Worm (Caenorhabditis elegans) whole organism, L1 larva: ENCODE data around the gene ragc-1.

Experiments used
- C34B4.2 ChIP-seq: sonication (generic microtip); optimal IDR thresholded peaks from 2 replicates; lab custom pipeline; 2017; ENCODE audit warnings: mild to moderate bottlenecking, missing genetic modification characterization, missing compliant biosample characterization
- alr-1 ChIP-seq: fragments of 200-800 bp; sonication (Bioruptor generic); optimal IDR thresholded peaks from 2 replicates; lab custom pipeline; 2018; ENCODE audit warnings: borderline replicate concordance, mild to moderate bottlenecking, missing genetic modification characterization, missing compliant biosample characterization
- aly-2 ChIP-seq: fragments of 150-350 bp; optimal IDR thresholded peaks from 2 replicates; lab custom pipeline; 2014; ENCODE audit warnings: missing biosample characterization, missing genetic modification characterization
- dpl-1 ChIP-seq, 3 experiments: fragments of 150-350 bp in 2 of 3; sonication (generic microtip) in 1 of 3; optimal IDR thresholded peaks; 2 replicates each; lab custom pipeline; 2014 to 2017; ENCODE audit warnings: missing biosample characterization in 3 of 3, missing genetic modification characterization in 3 of 3, missing genetic modification reagents in 3 of 3
- efl-1 ChIP-seq, 4 experiments: fragments of 150-350 bp; optimal IDR thresholded peaks in 3 of 4; peaks in 1 of 4; 1 replicate in 1 of 4; 2 replicates in 3 of 4; lab custom pipeline; 2014; ENCODE audit warnings: missing biosample characterization in 2 of 4, missing genetic modification characterization in 2 of 4, missing genetic modification reagents in 2 of 4
- grh-1 ChIP-seq: fragments of 200-800 bp; sonication (Bioruptor generic); IDR thresholded peaks from 2 replicates; pipeline ENCODE4 v1.3.6; 2022; ENCODE audit warnings: missing genetic modification reagents, missing genetic modification characterization, missing compliant biosample characterization
- irx-1 ChIP-seq: sonication (generic microtip); optimal IDR thresholded peaks from 2 replicates; lab custom pipeline; 2016; ENCODE audit warnings: missing genetic modification characterization, missing compliant biosample characterization
- jun-1 ChIP-seq: fragments of 150-350 bp; optimal IDR thresholded peaks from 2 replicates; lab custom pipeline; 2014; ENCODE audit warnings: missing biosample characterization, missing genetic modification reagents, missing genetic modification characterization
- lin-13 ChIP-seq: fragments of 150-350 bp; optimal IDR thresholded peaks from 2 replicates; lab custom pipeline; 2014; ENCODE audit warnings: missing biosample characterization, missing genetic modification reagents, missing genetic modification characterization
- nhr-20 ChIP-seq: sonication (generic microtip); optimal IDR thresholded peaks from 2 replicates; lab custom pipeline; 2016; ENCODE audit warnings: mild to moderate bottlenecking, missing genetic modification characterization, missing compliant biosample characterization
- nhr-77 ChIP-seq: fragments of 150-350 bp; optimal IDR thresholded peaks from 2 replicates; lab custom pipeline; 2014; ENCODE audit warnings: missing biosample characterization, missing genetic modification characterization
- skn-1 ChIP-seq: fragments of 150-350 bp; optimal IDR thresholded peaks from 2 replicates; lab custom pipeline; 2014; ENCODE audit warnings: missing biosample characterization, missing genetic modification characterization
- unc-130 ChIP-seq: fragments of 150-350 bp; optimal IDR thresholded peaks from 2 replicates; lab custom pipeline; 2017; ENCODE audit warnings: missing biosample characterization, missing genetic modification characterization, inconsistent platforms
- unc-62 ChIP-seq: fragments of 150-350 bp; optimal IDR thresholded peaks from 2 replicates; lab custom pipeline; 2014; ENCODE audit warnings: missing biosample characterization, missing genetic modification reagents, missing genetic modification characterization

DNA sequence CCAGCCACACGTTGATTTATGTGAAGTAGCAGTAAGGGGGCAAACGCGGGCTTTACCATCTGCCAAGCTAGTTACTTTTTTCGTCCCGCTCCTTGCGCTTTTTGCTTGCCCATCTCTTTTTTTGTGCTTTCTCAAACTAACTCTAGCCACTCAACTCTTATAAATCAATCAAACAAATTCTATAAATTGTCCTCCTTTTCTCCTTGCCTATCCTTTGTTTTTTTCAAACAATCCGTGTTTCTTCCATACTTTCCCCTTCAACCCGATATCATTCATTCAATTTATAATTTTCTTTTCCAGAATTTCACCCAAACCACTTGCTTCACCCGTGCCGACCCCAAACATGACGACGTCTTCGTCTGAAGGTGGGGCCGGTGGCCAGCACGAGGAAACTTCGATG, 34.5 kb downstream of the ragc-1 start, which contains the start of gene srgp-1:
- no peak for TF ChIP-seq unc-62 (GFP tag; lab: Kevin White, UChicago)
- TF ChIP-seq C34B4.2 (tag; lab: Kevin White, UChicago), result no peak
- TF ChIP-seq grh-1 (GFP tag; lab: Robert Waterston, UW), result no peak
- TF ChIP-seq nhr-20 (tag; lab: Kevin White, UChicago), result no peak
- TF ChIP-seq irx-1 (tag; lab: Kevin White, UChicago), result no peak
- no peak for TF ChIP-seq skn-1 (tag; lab: Kevin White, UChicago)
- no peak for TF ChIP-seq efl-1 (optimal IDR thresholded peaks at IDR 0.05; lab: Kevin White, UChicago)
- TF ChIP-seq efl-1 (GFP tag; optimal IDR thresholded peaks at IDR 0.05 in 1 of 2; lab: Kevin White, UChicago), result no peak
- no peak for TF ChIP-seq lin-13 (GFP tag; lab: Kevin White, UChicago)
- TF ChIP-seq alr-1, result no peak
- TF ChIP-seq dpl-1 (GFP tag; optimal IDR thresholded peaks at IDR 0.05; lab: Kevin White, UChicago), result no peak
- TF ChIP-seq aly-2 (tag; lab: Kevin White, UChicago), result no peak
- no peak for TF ChIP-seq nhr-77 (tag; lab: Kevin White, UChicago)
- TF ChIP-seq unc-130 (tag; lab: Kevin White, UChicago), result no peak
- TF ChIP-seq jun-1 (tag; lab: Kevin White, UChicago), result no peak
